Worm (Caenorhabditis elegans) whole organism, L2 larva: Measurements from ENCODE around the gene Y51H4A.5.

Experiments
- F13H6.1 ChIP-seq: sonication (generic microtip); optimal IDR thresholded peaks from 2 replicates; lab custom pipeline; 2016; ENCODE audit warnings: missing genetic modification characterization, missing compliant biosample characterization
- R02D3.7 ChIP-seq: fragments of 150-350 bp; optimal IDR thresholded peaks from 2 replicates; lab custom pipeline; 2014; ENCODE audit warnings: missing biosample characterization, missing genetic modification characterization
- Y55F3AM.14 ChIP-seq: fragments of 200-800 bp; sonication (Bioruptor generic); optimal IDR thresholded peaks from 2 replicates; lab custom pipeline; 2018; ENCODE audit warnings: mild to moderate bottlenecking, missing genetic modification characterization, missing compliant biosample characterization
- ZK546.5 ChIP-seq: sonication (generic microtip); optimal IDR thresholded peaks from 2 replicates; lab custom pipeline; 2017; ENCODE audit warnings: missing biosample characterization, missing genetic modification characterization
- alr-1 ChIP-seq: fragments of 150-350 bp; optimal IDR thresholded peaks from 2 replicates; lab custom pipeline; 2014; ENCODE audit warnings: missing biosample characterization, missing genetic modification characterization
- aly-2 ChIP-seq: fragments of 150-350 bp; optimal IDR thresholded peaks from 2 replicates; lab custom pipeline; 2014; ENCODE audit warnings: missing biosample characterization, missing genetic modification characterization
- blmp-1 ChIP-seq: sonication (generic microtip); optimal IDR thresholded peaks from 2 replicates; lab custom pipeline; 2017; ENCODE audit warnings: missing genetic modification characterization, mild to moderate bottlenecking, missing compliant biosample characterization, antibody characterized with exemption, moderate library complexity; ENCODE audit not compliant: insufficient read depth
- ceh-16 ChIP-seq: fragments of 150-350 bp; optimal IDR thresholded peaks from 2 replicates; lab custom pipeline; 2014; ENCODE audit warnings: missing biosample characterization, missing genetic modification characterization
- crh-2 ChIP-seq: sonication (generic microtip); optimal IDR thresholded peaks from 2 replicates; lab custom pipeline; 2017; ENCODE audit warnings: missing biosample characterization, missing genetic modification characterization
- dmd-4 ChIP-seq: sonication (generic microtip); optimal IDR thresholded peaks from 2 replicates; lab custom pipeline; 2017; ENCODE audit warnings: missing biosample characterization, missing genetic modification characterization
- egl-27 ChIP-seq: sonication (generic microtip); optimal IDR thresholded peaks from 3 replicates; lab custom pipeline; 2017; ENCODE audit warnings: missing biosample characterization, missing genetic modification reagents, missing genetic modification characterization
- elt-3 ChIP-seq: sonication (generic microtip); optimal IDR thresholded peaks from 2 replicates; lab custom pipeline; 2017; ENCODE audit warnings: missing biosample characterization, missing genetic modification characterization
- fos-1 ChIP-seq: fragments of 150-350 bp; optimal IDR thresholded peaks from 2 replicates; lab custom pipeline; 2014; ENCODE audit warnings: missing biosample characterization, missing genetic modification characterization
- gmeb-1 ChIP-seq: fragments of 150-350 bp; optimal IDR thresholded peaks from 2 replicates; lab custom pipeline; 2014; ENCODE audit warnings: missing biosample characterization, missing genetic modification characterization
- lin-11 ChIP-seq: fragments of 150-350 bp; sonication (generic microtip); optimal IDR thresholded peaks from 2 replicates; lab custom pipeline; 2014; ENCODE audit warnings: missing biosample characterization, missing genetic modification characterization, inconsistent platforms, mixed read lengths
- lin-13 ChIP-seq: fragments of 150-350 bp; optimal IDR thresholded peaks from 2 replicates; lab custom pipeline; 2014; ENCODE audit warnings: missing biosample characterization, missing genetic modification reagents, missing genetic modification characterization
- lsy-2 ChIP-seq, 2 experiments: fragments of 150-350 bp in 1 of 2; sonication (generic microtip) in 1 of 2; optimal IDR thresholded peaks; 2 replicates each; lab custom pipeline; 2014 to 2017; ENCODE audit warnings: missing biosample characterization in 2 of 2, missing genetic modification characterization in 2 of 2
- mbf-1 ChIP-seq: sonication (generic microtip); optimal IDR thresholded peaks from 2 replicates; lab custom pipeline; 2017; ENCODE audit warnings: missing biosample characterization, missing genetic modification characterization
- mdl-1 ChIP-seq, 2 experiments: fragments of 150-350 bp in 1 of 2; sonication (generic microtip) in 1 of 2; optimal IDR thresholded peaks; 2 replicates each; lab custom pipeline; 2017; ENCODE audit warnings: missing biosample characterization in 2 of 2, missing genetic modification characterization in 2 of 2
- nhr-10 ChIP-seq: sonication (generic microtip); optimal IDR thresholded peaks from 2 replicates; lab custom pipeline; 2017; ENCODE audit warnings: missing biosample characterization, missing genetic modification characterization
- nhr-11 ChIP-seq: fragments of 150-350 bp; optimal IDR thresholded peaks from 2 replicates; lab custom pipeline; 2014; ENCODE audit warnings: missing biosample characterization, missing genetic modification characterization
- nhr-12 ChIP-seq: fragments of 150-350 bp; optimal IDR thresholded peaks from 2 replicates; lab custom pipeline; 2014; ENCODE audit warnings: missing biosample characterization, missing genetic modification characterization
- nhr-129 ChIP-seq: fragments of 150-350 bp; optimal IDR thresholded peaks from 2 replicates; lab custom pipeline; 2014; ENCODE audit warnings: missing biosample characterization, missing genetic modification characterization
- nhr-21 ChIP-seq: fragments of 150-350 bp; optimal IDR thresholded peaks from 2 replicates; lab custom pipeline; 2014; ENCODE audit warnings: missing biosample characterization, missing genetic modification characterization
- nhr-23 ChIP-seq: fragments of 150-350 bp; optimal IDR thresholded peaks from 2 replicates; lab custom pipeline; 2014; ENCODE audit warnings: missing biosample characterization, missing genetic modification reagents, missing genetic modification characterization
- nhr-237 ChIP-seq: fragments of 150-350 bp; optimal IDR thresholded peaks from 2 replicates; lab custom pipeline; 2014; ENCODE audit warnings: missing biosample characterization, missing genetic modification characterization
- nhr-25 ChIP-seq: fragments of 150-350 bp; sonication (generic microtip); optimal IDR thresholded peaks from 3 replicates; lab custom pipeline; 2014; ENCODE audit warnings: missing biosample characterization, missing genetic modification characterization
- nhr-6 ChIP-seq: fragments of 150-350 bp; optimal IDR thresholded peaks from 2 replicates; lab custom pipeline; 2014; ENCODE audit warnings: missing biosample characterization, missing genetic modification characterization
- nhr-77 ChIP-seq: fragments of 150-350 bp; optimal IDR thresholded peaks from 2 replicates; lab custom pipeline; 2014; ENCODE audit warnings: missing biosample characterization, missing genetic modification characterization
- skn-1 ChIP-seq: sonication (generic microtip); optimal IDR thresholded peaks from 2 replicates; lab custom pipeline; 2017; ENCODE audit warnings: missing biosample characterization, missing genetic modification characterization
- sma-3 ChIP-seq: sonication (generic microtip); optimal IDR thresholded peaks from 2 replicates; lab custom pipeline; 2016; ENCODE audit warnings: missing genetic modification reagents, missing genetic modification characterization, missing compliant biosample characterization
- sma-9 ChIP-seq, 2 experiments: fragments of 150-350 bp in 1 of 2; sonication (generic microtip) in 1 of 2; optimal IDR thresholded peaks; 2 replicates each; lab custom pipeline; 2014 to 2016; ENCODE audit warnings: missing genetic modification characterization in 2 of 2, mild to moderate bottlenecking in 1 of 2, missing biosample characterization in 1 of 2, missing compliant biosample characterization in 1 of 2, missing genetic modification reagents in 1 of 2, moderate library complexity in 1 of 2
- unc-39 ChIP-seq: fragments of 150-350 bp; optimal IDR thresholded peaks from 2 replicates; lab custom pipeline; 2014; ENCODE audit warnings: missing biosample characterization, missing genetic modification characterization
- unc-55 ChIP-seq: fragments of 150-350 bp; sonication (generic microtip); optimal IDR thresholded peaks from 3 replicates; lab custom pipeline; 2014; ENCODE audit warnings: missing biosample characterization, missing genetic modification reagents, missing genetic modification characterization
- unc-62 ChIP-seq: fragments of 150-350 bp; optimal IDR thresholded peaks from 2 replicates; lab custom pipeline; 2014; ENCODE audit warnings: missing biosample characterization, missing genetic modification reagents, missing genetic modification characterization
- zag-1 ChIP-seq: fragments of 150-350 bp; optimal IDR thresholded peaks from 2 replicates; lab custom pipeline; 2014; ENCODE audit warnings: missing biosample characterization, missing genetic modification characterization
- ztf-4 ChIP-seq: fragments of 150-350 bp; optimal IDR thresholded peaks from 2 replicates; lab custom pipeline; 2014; ENCODE audit warnings: missing biosample characterization, missing genetic modification characterization

The Y51H4A.5 gene

DNA sequence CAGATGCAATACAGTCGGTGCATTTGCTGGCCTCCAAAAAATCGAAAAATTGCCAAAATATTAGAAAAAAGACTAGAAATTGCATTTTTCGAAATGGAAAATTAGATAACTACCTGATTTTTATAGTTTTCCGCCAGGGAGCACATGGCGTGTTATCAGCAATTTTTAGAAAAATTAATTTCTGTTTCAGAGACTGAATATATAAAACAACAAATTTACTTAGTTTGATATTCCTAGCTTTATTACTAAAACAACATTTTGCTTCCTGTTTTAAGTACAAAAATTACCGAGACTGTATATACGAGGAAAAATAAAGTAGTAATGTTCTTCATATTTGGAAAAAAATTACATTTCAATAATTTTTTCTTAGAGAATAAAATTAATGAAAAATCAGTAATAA is at the start of gene Y51H4A.5:
TSS of gene Y51H4A.5 (minus strand) at position 101 of the 400 bp plus-strand sequence.
- no peak for TF ChIP-seq egl-27 (tag; lab: Kevin White, UChicago)
- no peak for TF ChIP-seq R02D3.7 (tag; lab: Kevin White, UChicago)
- no peak for TF ChIP-seq alr-1 (tag; lab: Kevin White, UChicago)
- TF ChIP-seq lin-11, result no peak
- no peak for TF ChIP-seq nhr-129 (tag; lab: Kevin White, UChicago)
- TF ChIP-seq ztf-4 (tag; lab: Kevin White, UChicago), result no peak
- no peak for TF ChIP-seq mdl-1 (tag; optimal IDR thresholded peaks at IDR 0.05; lab: Kevin White, UChicago)
- no peak for TF ChIP-seq blmp-1 (tag; lab: Kevin White, UChicago)
- TF ChIP-seq nhr-12 (tag; lab: Kevin White, UChicago), result no peak
- TF ChIP-seq nhr-10, result no peak
- TF ChIP-seq gmeb-1, result no peak
- no peak for TF ChIP-seq unc-55 (GFP tag; lab: Kevin White, UChicago)

- TF ChIP-seq nhr-6 (tag; lab: Kevin White, UChicago) (no peak), nhr-237 (no peak), lin-13 (GFP tag; lab: Kevin White, UChicago) (no peak), Y55F3AM.14 (no peak), F13H6.1 (tag; lab: Kevin White, UChicago) (no peak), blmp-1 (tag; lab: Kevin White, UChicago) (no peak), sma-9 (GFP tag; optimal IDR thresholded peaks at IDR 0.05; lab: Kevin White, UChicago) (no peak), sma-9 (tag; optimal IDR thresholded peaks at IDR 0.05; lab: Kevin White, UChicago) (no peak), alr-1 (tag; lab: Kevin White, UChicago) (no peak), nhr-21 (tag; lab: Kevin White, UChicago) (no peak), sma-3 (GFP tag; lab: Kevin White, UChicago) (no peak), ceh-16 (no peak), unc-39 (tag; lab: Kevin White, UChicago) (no peak), R02D3.7 (tag; lab: Kevin White, UChicago) (no peak), nhr-11 (tag; lab: Kevin White, UChicago) (no peak), ZK546.5 (tag; lab: Kevin White, UChicago) (no peak), crh-2 (tag; lab: Kevin White, UChicago) (no peak)
These were observed 35.0 kb upstream of the Y51H4A.5 start for ce11 chrIV:16560971-16561370.

DNA sequence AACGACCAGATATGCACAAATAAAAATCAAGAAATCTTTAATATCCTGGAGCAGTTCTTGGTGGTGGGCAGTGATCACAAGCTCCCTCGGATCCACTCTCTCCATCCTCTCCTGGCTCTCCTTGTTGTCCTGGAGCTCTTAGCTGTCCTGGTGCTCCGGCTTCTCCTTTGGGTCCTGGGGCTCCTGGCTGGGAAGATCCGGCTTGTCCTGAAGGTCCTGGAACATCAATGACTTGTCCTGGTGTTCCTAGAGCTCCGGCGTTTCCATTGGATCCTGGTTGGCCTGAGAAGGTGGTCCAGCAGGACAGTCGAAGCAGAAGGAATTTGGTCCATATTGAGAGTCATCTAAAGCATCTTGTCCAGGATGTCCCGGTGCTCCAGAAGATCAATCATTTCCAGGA is 25.5 kb upstream of the Y51H4A.5 start:
- TF ChIP-seq R02D3.7 (tag; lab: Kevin White, UChicago) (no peak), nhr-77 (tag; lab: Kevin White, UChicago) (no peak), alr-1 (tag; lab: Kevin White, UChicago) (no peak), mdl-1 (tag; optimal IDR thresholded peaks at IDR 0.05; lab: Kevin White, UChicago) (no peak), zag-1 (tag; lab: Kevin White, UChicago) (no peak), aly-2 (tag; lab: Kevin White, UChicago) (no peak), fos-1 (tag; lab: Kevin White, UChicago) (no peak), nhr-11 (tag; lab: Kevin White, UChicago) (no peak), nhr-25 (tag; lab: Kevin White, UChicago) (no peak), nhr-10 (no peak), lsy-2 (tag; optimal IDR thresholded peaks at IDR 0.05; lab: Kevin White, UChicago) (no peak), ztf-4 (tag; lab: Kevin White, UChicago) (no peak), skn-1 (tag; lab: Kevin White, UChicago) (no peak), mbf-1 (tag; lab: Kevin White, UChicago) (no peak), ceh-16 (no peak)

ce11 chrIV:16542649-16543048 is 16.7 kb upstream of the Y51H4A.5 start, which contains the start of gene uroc-1:
uroc-1 (minus strand) TSS chrIV:16542749.
- TF ChIP-seq fos-1 (tag; lab: Kevin White, UChicago) (no peak), ceh-16 (no peak), nhr-23 (tag; lab: Kevin White, UChicago) (no peak), ztf-4 (tag; lab: Kevin White, UChicago) (no peak), unc-55 (GFP tag; lab: Kevin White, UChicago) (no peak), unc-39 (tag; lab: Kevin White, UChicago) (no peak), nhr-129 (tag; lab: Kevin White, UChicago) (no peak), nhr-25 (tag; lab: Kevin White, UChicago) (no peak), Y55F3AM.14 (no peak), nhr-10 (no peak), dmd-4 (tag; lab: Kevin White, UChicago) (no peak), alr-1 (tag; lab: Kevin White, UChicago) (no peak), R02D3.7 (tag; lab: Kevin White, UChicago) (no peak), crh-2 (tag; lab: Kevin White, UChicago) (no peak), blmp-1 (tag; lab: Kevin White, UChicago) (no peak), elt-3 (no peak), unc-62 (GFP tag; lab: Kevin White, UChicago) (no peak), nhr-237 (no peak), F13H6.1 (tag; lab: Kevin White, UChicago) (no peak), nhr-6 (tag; lab: Kevin White, UChicago) (no peak)
